Worm (Caenorhabditis elegans) whole organism, young adult: ENCODE results near the gene hif-1.

Experiments used
- B0035.1 ChIP-seq: sonication (generic microtip); optimal IDR thresholded peaks from 2 replicates; lab custom pipeline; 2016; ENCODE audit warnings: missing genetic modification characterization, mild to moderate bottlenecking, missing compliant biosample characterization, missing genotype, missing genetic modification reagents
- C06A6.2 ChIP-seq: fragments of 200-800 bp; sonication (Bioruptor generic); conservative IDR thresholded peaks from 2 replicates; pipeline ENCODE4 v1.3.6; 2022; ENCODE audit warnings: missing genetic modification characterization, missing compliant biosample characterization
- D2030.7 ChIP-seq: fragments of 200-800 bp; sonication (Bioruptor generic); IDR thresholded peaks from 2 replicates; pipeline ENCODE4 v1.3.6; 2022; ENCODE audit warnings: missing genetic modification reagents, missing genetic modification characterization, missing compliant biosample characterization
- F23B12.7 ChIP-seq: sonication (generic microtip); optimal IDR thresholded peaks from 2 replicates; lab custom pipeline; 2017; ENCODE audit warnings: missing genetic modification characterization, mild to moderate bottlenecking, missing compliant biosample characterization, antibody characterized with exemption, moderate library complexity; ENCODE audit not compliant: insufficient read depth
- F37B4.10 ChIP-seq: fragments of 200-800 bp; sonication (Bioruptor generic); IDR thresholded peaks from 2 replicates; pipeline ENCODE4 v1.3.6; 2022; ENCODE audit warnings: missing genetic modification characterization, missing compliant biosample characterization
- F49E8.2 ChIP-seq: sonication (generic microtip); optimal IDR thresholded peaks from 3 replicates; lab custom pipeline; 2017; ENCODE audit warnings: missing genetic modification characterization, mild to moderate bottlenecking, missing compliant biosample characterization, antibody characterized with exemption, moderate library complexity; ENCODE audit not compliant: insufficient read depth
- F55B11.4 ChIP-seq: sonication (generic microtip); optimal IDR thresholded peaks from 2 replicates; lab custom pipeline; 2016; ENCODE audit warnings: missing compliant biosample characterization, missing genetic modification characterization, borderline replicate concordance; ENCODE audit not compliant: insufficient read depth
- K11D2.4 ChIP-seq: fragments of 200-800 bp; sonication (Bioruptor generic); IDR thresholded peaks from 2 replicates; pipeline ENCODE4 v1.3.6; 2022; ENCODE audit warnings: missing genetic modification reagents, missing genetic modification characterization, missing compliant biosample characterization
- Y53G8AR.9 ChIP-seq: fragments of 200-800 bp; sonication (Bioruptor generic); conservative IDR thresholded peaks from 2 replicates; pipeline ENCODE4 v1.3.6; 2022; ENCODE audit warnings: missing genetic modification reagents, missing genetic modification characterization, missing compliant biosample characterization
- akir-1 ChIP-seq: fragments of 200-800 bp; sonication (Bioruptor generic); optimal IDR thresholded peaks from 2 replicates; lab custom pipeline; 2018; ENCODE audit warnings: mild to moderate bottlenecking, missing genetic modification characterization, moderate library complexity, missing compliant biosample characterization
- ama-1 ChIP-seq, 3 experiments: fragments of 150-350 bp in 1 of 3; sonication (generic microtip) in 2 of 3; optimal IDR thresholded peaks; 2 replicates each; lab custom pipeline; 2014 to 2018; ENCODE audit warnings: missing biosample characterization in 2 of 3, missing genetic modification characterization in 2 of 3, missing genetic modification reagents in 2 of 3
- cebp-1 ChIP-seq, 2 experiments: fragments of 200-800 bp in 1 of 2; sonication (Bioruptor generic) in 1 of 2; sonication (generic microtip) in 1 of 2; IDR thresholded peaks in 1 of 2; optimal IDR thresholded peaks in 1 of 2; 2 replicates each; pipeline versions ENCODE4 v1.3.6 to Lab custom; 2017 to 2022; ENCODE audit warnings: missing compliant biosample characterization in 2 of 2, missing genetic modification characterization in 2 of 2, mild to moderate bottlenecking in 1 of 2, missing genetic modification reagents in 1 of 2, moderate library complexity in 1 of 2
- cebp-2 ChIP-seq: fragments of 200-800 bp; sonication (Bioruptor generic); IDR thresholded peaks from 2 replicates; pipeline ENCODE4 v1.3.6; 2022; ENCODE audit warnings: missing genetic modification characterization, missing compliant biosample characterization
- dox-1 ChIP-seq: fragments of 200-800 bp; sonication (Bioruptor generic); IDR thresholded peaks from 2 replicates; pipeline ENCODE4 v1.3.6; 2022; ENCODE audit warnings: missing genetic modification reagents, missing genetic modification characterization, missing compliant biosample characterization
- egl-44 ChIP-seq: fragments of 200-800 bp; sonication (Bioruptor generic); IDR thresholded peaks from 2 replicates; pipeline ENCODE4 v1.3.6; 2022; ENCODE audit warnings: missing genetic modification reagents, missing genetic modification characterization, missing compliant biosample characterization
- ekl-4 ChIP-seq: fragments of 200-800 bp; sonication (Bioruptor generic); IDR thresholded peaks from 2 replicates; pipeline ENCODE4 v1.3.6; 2022; ENCODE audit warnings: missing genetic modification reagents, missing genetic modification characterization, missing compliant biosample characterization
- ets-4 ChIP-seq: fragments of 200-800 bp; sonication (Bioruptor generic); optimal IDR thresholded peaks from 2 replicates; lab custom pipeline; 2018; ENCODE audit warnings: mild to moderate bottlenecking, missing genetic modification characterization, missing compliant biosample characterization
- gei-17 ChIP-seq: fragments of 200-800 bp; sonication (Bioruptor generic); optimal IDR thresholded peaks from 2 replicates; lab custom pipeline; 2018; ENCODE audit warnings: mild to moderate bottlenecking, missing genetic modification characterization, missing compliant biosample characterization
- lag-1 ChIP-seq: fragments of 200-800 bp; sonication (Bioruptor generic); IDR thresholded peaks from 2 replicates; pipeline ENCODE4 v1.3.6; 2022; ENCODE audit warnings: missing genetic modification reagents, missing genetic modification characterization, missing compliant biosample characterization
- lsy-27 ChIP-seq: sonication (generic microtip); optimal IDR thresholded peaks from 2 replicates; lab custom pipeline; 2017; ENCODE audit warnings: missing genetic modification characterization, mild to moderate bottlenecking, missing compliant biosample characterization, antibody characterized with exemption, missing genotype, borderline replicate concordance; ENCODE audit not compliant: insufficient read depth
- madf-6 ChIP-seq: fragments of 200-800 bp; sonication (Bioruptor generic); IDR thresholded peaks from 2 replicates; pipeline ENCODE4 v1.3.6; 2022; ENCODE audit warnings: missing genetic modification reagents, missing genetic modification characterization, missing compliant biosample characterization
- mcd-1 ChIP-seq: fragments of 200-800 bp; sonication (Bioruptor generic); IDR thresholded peaks from 2 replicates; pipeline ENCODE4 v1.3.6; 2022; ENCODE audit warnings: missing genetic modification reagents, missing genetic modification characterization, missing compliant biosample characterization
- mes-4 ChIP-seq: sonication (generic microtip); optimal IDR thresholded peaks from 2 replicates; lab custom pipeline; 2016; ENCODE audit warnings: missing genotype, missing genetic modification characterization, missing compliant biosample characterization
- mxl-1 ChIP-seq: sonication (generic microtip); optimal IDR thresholded peaks from 2 replicates; lab custom pipeline; 2016; ENCODE audit warnings: missing genetic modification characterization, missing compliant biosample characterization
- nfya-2 ChIP-seq: fragments of 200-800 bp; sonication (Bioruptor generic); IDR thresholded peaks from 2 replicates; pipeline ENCODE4 v1.3.6; 2022; ENCODE audit warnings: missing genetic modification reagents, missing genetic modification characterization, missing compliant biosample characterization
- nhr-27 ChIP-seq: fragments of 200-800 bp; sonication (Bioruptor generic); optimal IDR thresholded peaks from 2 replicates; lab custom pipeline; 2018; ENCODE audit warnings: mild to moderate bottlenecking, missing genetic modification characterization, moderate library complexity, missing compliant biosample characterization
- nhr-80 ChIP-seq: sonication (generic microtip); optimal IDR thresholded peaks from 2 replicates; lab custom pipeline; 2016; ENCODE audit warnings: missing genetic modification characterization, missing compliant biosample characterization
- pha-4 ChIP-seq: fragments of 150-350 bp; sonication (generic microtip); optimal IDR thresholded peaks from 2 replicates; lab custom pipeline; 2014; ENCODE audit warnings: missing biosample characterization, missing genetic modification reagents, missing genetic modification characterization
- rcor-1 ChIP-seq: fragments of 200-800 bp; sonication (Bioruptor generic); IDR thresholded peaks from 2 replicates; pipeline ENCODE4 v1.3.6; 2022; ENCODE audit warnings: missing genetic modification reagents, missing genetic modification characterization, missing compliant biosample characterization
- sptf-2 ChIP-seq: fragments of 200-800 bp; sonication (Bioruptor generic); optimal IDR thresholded peaks from 2 replicates; lab custom pipeline; 2018; ENCODE audit warnings: mild to moderate bottlenecking, missing genetic modification characterization, missing compliant biosample characterization
- tbx-9 ChIP-seq: sonication (generic microtip); optimal IDR thresholded peaks from 2 replicates; lab custom pipeline; 2016; ENCODE audit warnings: borderline replicate concordance, missing genetic modification characterization, inconsistent platforms, missing compliant biosample characterization
- xnd-1 ChIP-seq: sonication (generic microtip); optimal IDR thresholded peaks from 2 replicates; lab custom pipeline; 2016; ENCODE audit warnings: missing genotype, missing genetic modification reagents, missing genetic modification characterization, missing compliant biosample characterization
- zfh-2 ChIP-seq: fragments of 200-800 bp; sonication (Bioruptor generic); conservative IDR thresholded peaks from 2 replicates; pipeline ENCODE4 v1.3.6; 2022; ENCODE audit warnings: missing genetic modification reagents, missing genetic modification characterization, missing compliant biosample characterization
- ztf-25 ChIP-seq: fragments of 200-800 bp; sonication (Bioruptor generic); IDR thresholded peaks from 2 replicates; pipeline ENCODE4 v1.3.6; 2022; ENCODE audit warnings: missing genetic modification reagents, missing genetic modification characterization, missing compliant biosample characterization
- ztf-3 ChIP-seq: fragments of 200-800 bp; sonication (Bioruptor generic); optimal IDR thresholded peaks from 2 replicates; lab custom pipeline; 2018; ENCODE audit warnings: mild to moderate bottlenecking, missing genetic modification characterization, missing compliant biosample characterization

Gene hif-1

DNA sequence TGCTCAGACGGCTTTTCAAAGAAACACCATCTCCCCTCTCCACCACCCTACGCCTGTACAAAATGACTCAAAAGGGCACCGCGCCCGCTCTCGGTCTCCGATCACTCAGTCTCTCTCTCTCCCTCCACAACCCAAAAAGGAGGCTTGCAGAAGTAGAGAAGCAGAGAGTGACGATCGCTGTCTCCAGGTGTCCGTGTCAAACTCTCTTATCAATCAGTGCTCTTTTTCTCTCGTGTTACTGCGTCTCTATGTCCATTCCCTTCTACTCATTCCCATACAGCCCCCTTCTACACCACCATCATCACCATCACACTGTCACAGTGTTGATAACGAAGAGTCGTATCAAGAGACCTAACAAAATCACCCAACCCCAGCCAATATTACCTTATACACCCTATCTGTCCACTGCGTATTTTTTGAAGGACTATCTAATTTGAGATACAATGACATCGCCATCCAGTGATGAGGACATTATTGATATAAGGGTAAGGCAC lies 27.6 kb upstream of the hif-1 start, which contains the start of gene pha-4 (continued):
- TF ChIP-seq K11D2.4 (GFP tag; lab: Robert Waterston, UW) (0 out of 2 replicates have a peak, but pooled peaks have one; percentile 33), nfya-2 (no peak), cebp-2 (GFP tag; lab: Robert Waterston, UW) (no peak), sptf-2 (GFP tag; lab: Kevin White, UChicago) (no peak), F49E8.2 (tag; lab: Kevin White, UChicago) (no peak), ztf-25 (no peak), C06A6.2 (GFP tag; lab: Robert Waterston, UW) (no peak), B0035.1 (tag; lab: Kevin White, UChicago) (no peak), F37B4.10 (GFP tag; lab: Robert Waterston, UW) (no peak), F23B12.7 (tag; lab: Kevin White, UChicago) (no peak), nhr-27 (no peak), rcor-1 (GFP tag; lab: Robert Waterston, UW) (no peak), mxl-1 (tag; lab: Kevin White, UChicago) (no peak), ama-1 (optimal IDR thresholded peaks at IDR 0.05; lab: Kevin White, UChicago) (no peak), ama-1 (GFP tag; optimal IDR thresholded peaks at IDR 0.05; lab: Kevin White, UChicago) (no peak), gei-17 (GFP tag; lab: Kevin White, UChicago) (no peak), ekl-4 (GFP tag; lab: Robert Waterston, UW) (no peak), madf-6 (GFP tag; lab: Robert Waterston, UW) (no peak), Y53G8AR.9 (GFP tag; lab: Robert Waterston, UW) (no peak), tbx-9 (no peak), mes-4 (tag; lab: Kevin White, UChicago) (no peak), ets-4 (no peak), lsy-27 (tag; lab: Kevin White, UChicago) (no peak), dox-1 (peak; percentile 76), xnd-1 (no peak), egl-44 (GFP tag; lab: Robert Waterston, UW) (0 out of 2 replicates have a peak, but pooled peaks have one; percentile 16), ztf-3 (GFP tag; lab: Kevin White, UChicago) (no peak), lag-1 (GFP tag; lab: Robert Waterston, UW) (no peak), D2030.7 (GFP tag; lab: Robert Waterston, UW) (no peak), zfh-2 (GFP tag; lab: Robert Waterston, UW) (peak; percentile 68), mcd-1 (no peak), F55B11.4 (tag; lab: Kevin White, UChicago) (no peak), cebp-1 (GFP tag; IDR thresholded peaks at IDR 0.05; lab: Robert Waterston, UW) (no peak), cebp-1 (tag; optimal IDR thresholded peaks at IDR 0.05; lab: Kevin White, UChicago) (peak; percentile 0), akir-1 (GFP tag; lab: Kevin White, UChicago) (no peak), nhr-80 (tag; lab: Kevin White, UChicago) (peak; percentile 91)

ce11 chrV:20753838-20754503 lies 26.2 kb upstream of the hif-1 start:
- no peak for TF ChIP-seq zfh-2 (GFP tag; lab: Robert Waterston, UW)
- peak; percentile 70 for TF ChIP-seq pha-4 (tag; lab: Kevin White, UChicago)
